Worm (Caenorhabditis elegans) whole organism, late embryonic: ENCODE data around the gene klp-11.
"Not testable (repeated sequence)": the region's sequence is repeated elsewhere in the genome, so short reads cannot be mapped to it uniquely, and the experiment has no call there.

Experiments
- K09A11.1 ChIP-seq: sonication (generic microtip); optimal IDR thresholded peaks from 2 replicates; lab custom pipeline; 2017; ENCODE audit warnings: antibody characterized with exemption, mild to moderate bottlenecking, missing genetic modification characterization, missing compliant biosample characterization; ENCODE audit not compliant: insufficient read depth
- ama-1 ChIP-seq: fragments of 150-350 bp; optimal IDR thresholded peaks from 2 replicates; lab custom pipeline; 2014
- ceh-19 ChIP-seq: fragments of 200-800 bp; sonication (Bioruptor generic); optimal IDR thresholded peaks from 2 replicates; lab custom pipeline; 2018; ENCODE audit warnings: mild to moderate bottlenecking, missing genetic modification characterization, missing compliant biosample characterization
- ceh-2 ChIP-seq: sonication (generic microtip); optimal IDR thresholded peaks from 2 replicates; lab custom pipeline; 2016; ENCODE audit warnings: missing genotype, missing genetic modification characterization, missing compliant biosample characterization
- ceh-30 ChIP-seq: fragments of 150-350 bp; optimal IDR thresholded peaks from 2 replicates; lab custom pipeline; 2014; ENCODE audit warnings: missing biosample characterization, missing genetic modification characterization
- ceh-48 ChIP-seq: sonication (generic microtip); optimal IDR thresholded peaks from 2 replicates; lab custom pipeline; 2016; ENCODE audit warnings: missing genetic modification characterization, inconsistent platforms, missing compliant biosample characterization
- elt-2 ChIP-seq: sonication (generic microtip); optimal IDR thresholded peaks from 2 replicates; lab custom pipeline; 2016; ENCODE audit warnings: missing genetic modification reagents, missing genetic modification characterization, missing compliant biosample characterization
- ets-4 ChIP-seq: sonication (generic microtip); optimal IDR thresholded peaks from 2 replicates; lab custom pipeline; 2016; ENCODE audit warnings: missing genetic modification characterization, missing compliant biosample characterization
- lin-11 ChIP-seq: fragments of 200-800 bp; sonication (Bioruptor generic); optimal IDR thresholded peaks from 2 replicates; lab custom pipeline; 2018; ENCODE audit warnings: mild to moderate bottlenecking, missing genetic modification characterization, missing compliant biosample characterization
- pag-3 ChIP-seq: sonication (generic microtip); optimal IDR thresholded peaks from 2 replicates; lab custom pipeline; 2016; ENCODE audit warnings: missing compliant biosample characterization, missing genetic modification characterization, borderline replicate concordance
- pha-4 ChIP-seq: fragments of 150-350 bp; optimal IDR thresholded peaks from 2 replicates; lab custom pipeline; 2018; ENCODE audit warnings: missing biosample characterization, missing genetic modification reagents, missing genetic modification characterization
- pros-1 ChIP-seq: fragments of 150-350 bp; optimal IDR thresholded peaks from 2 replicates; lab custom pipeline; 2014; ENCODE audit warnings: missing biosample characterization, missing genetic modification reagents, missing genetic modification characterization
- tbx-7 ChIP-seq: sonication (generic microtip); optimal IDR thresholded peaks from 2 replicates; lab custom pipeline; 2016; ENCODE audit warnings: missing genotype, missing genetic modification characterization, missing compliant biosample characterization

- TF ChIP-seq ceh-48; ets-4 (tag; lab: Kevin White, UChicago); pros-1 (tag; lab: Kevin White, UChicago); pha-4 (tag; lab: Kevin White, UChicago); ceh-30 (tag; lab: Kevin White, UChicago); pag-3 (tag; lab: Kevin White, UChicago); ceh-2 (tag; lab: Kevin White, UChicago); ceh-19 (GFP tag; lab: Kevin White, UChicago); ama-1 (lab: Kevin White, UChicago); lin-11 (tag; lab: Kevin White, UChicago); K09A11.1 (tag; lab: Kevin White, UChicago); elt-2 (tag; lab: Kevin White, UChicago); tbx-7 (tag; lab: Kevin White, UChicago): not testable (repeated sequence)
Measured at ce11 chrIV:8788048-8788447, 26.2 kb upstream of the klp-11 start, which contains the start of gene C33D9.10.
